Worm (Caenorhabditis elegans) whole organism, young adult: ENCODE data around the gene str-63.

Experiments used
- F37B4.10 ChIP-seq: fragments of 200-800 bp; sonication (Bioruptor generic); IDR thresholded peaks from 2 replicates; pipeline ENCODE4 v1.3.6; 2022; ENCODE audit warnings: missing genetic modification characterization, missing compliant biosample characterization
- let-526 ChIP-seq: fragments of 200-800 bp; sonication (Bioruptor generic); IDR thresholded peaks from 2 replicates; pipeline ENCODE4 v1.3.6; 2022; ENCODE audit warnings: missing genetic modification reagents, missing genetic modification characterization, missing compliant biosample characterization
- nhr-90 ChIP-seq: sonication (generic microtip); optimal IDR thresholded peaks from 2 replicates; lab custom pipeline; 2016; ENCODE audit warnings: missing genotype, mild to moderate bottlenecking, missing genetic modification characterization, missing compliant biosample characterization
- sea-2 ChIP-seq: fragments of 200-800 bp; sonication (Bioruptor generic); IDR thresholded peaks from 2 replicates; pipeline ENCODE4 v1.3.6; 2022; ENCODE audit warnings: missing genetic modification characterization, missing compliant biosample characterization
- snpc-4 ChIP-seq, 5 experiments: fragments of 150-350 bp in 1 of 5; sonication (generic microtip) in 4 of 5; optimal IDR thresholded peaks; 2 replicates each; lab custom pipeline; 2014 to 2018; ENCODE audit warnings: missing genetic modification characterization in 5 of 5, missing biosample characterization in 3 of 5, antibody characterized with exemption in 2 of 5, mild to moderate bottlenecking in 2 of 5, missing compliant biosample characterization in 2 of 5, missing genotype in 2 of 5, moderate library complexity in 2 of 5, missing genetic modification reagents in 1 of 5

ce11 chrV:3394694-3395240 lies 43.4 kb downstream of the str-63 start, which contains the start of gene T20D4.15:
- no peak for TF ChIP-seq snpc-4 (GFP tag; optimal IDR thresholded peaks at IDR 0.05; lab: Kevin White, UChicago)
- no peak for TF ChIP-seq snpc-4 (tag; optimal IDR thresholded peaks at IDR 0.05; lab: Kevin White, UChicago)
- TF ChIP-seq F37B4.10: no peak
- TF ChIP-seq sea-2 (GFP tag; lab: Robert Waterston, UW): no peak
- no peak for TF ChIP-seq let-526
- no peak for TF ChIP-seq nhr-90
